Fruit fly (Drosophila melanogaster): ENCODE measurements around the gene CG8927.
A peak's percentile ranks its signal among the peaks of the same experiment; 100 is the strongest.

Gene CG8927

DNA sequence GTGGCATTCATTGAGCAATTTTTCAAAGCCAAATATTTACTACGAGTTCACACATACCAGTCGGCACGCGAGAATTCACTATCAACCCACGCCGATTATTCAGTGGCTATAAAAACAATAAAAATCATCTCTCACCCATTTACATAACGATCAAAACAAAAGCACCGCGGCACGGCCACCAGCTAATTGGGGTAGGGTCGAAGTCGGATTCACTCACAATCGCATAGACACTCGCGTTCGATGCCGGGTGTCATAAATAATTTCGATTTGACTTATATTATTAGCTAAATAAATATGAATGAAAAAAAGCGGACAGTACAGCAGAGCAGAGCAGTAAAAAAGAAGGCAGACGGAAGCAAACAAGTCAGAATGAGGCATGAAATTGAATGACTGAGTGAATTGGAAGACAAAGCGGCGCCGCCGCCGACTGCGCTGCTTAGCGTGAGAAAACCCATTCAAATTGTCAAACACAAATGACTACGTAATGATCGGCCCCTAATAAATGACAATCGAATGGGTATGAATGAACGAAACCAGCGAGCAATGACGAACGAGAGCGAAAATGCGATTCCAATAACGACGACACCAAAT lies 49.4 kb downstream of the CG8927 start (continued):
- TF ChIP-seq ac (GFP tag; optimal IDR thresholded peaks at IDR 0.05) (no peak), CG2712 (tag; optimal IDR thresholded peaks at IDR 0.05) (no peak), Fer3 (tag; optimal IDR thresholded peaks at IDR 0.05) (peak; percentile 11), pnt (GFP tag; optimal IDR thresholded peaks at IDR 0.05) (no peak), CG10321 (GFP tag; IDR thresholded peaks at IDR 0.05) (no peak), nau (GFP tag; optimal IDR thresholded peaks at IDR 0.05) (peak; percentile 31), gem (tag; optimal IDR thresholded peaks at IDR 0.05) (peak; percentile 20), abd-A (tag; optimal IDR thresholded peaks at IDR 0.05) (peak; percentile 95), lola (GFP tag; optimal IDR thresholded peaks at IDR 0.05) (no peak), grn (GFP tag; optimal IDR thresholded peaks at IDR 0.05) (no peak), Ssrp (tag; optimal IDR thresholded peaks at IDR 0.05) (no peak), CG3163 (GFP tag; optimal IDR thresholded peaks at IDR 0.05) (no peak), CG12236 (GFP tag; optimal IDR thresholded peaks at IDR 0.05) (no peak), CG17829 (tag; optimal IDR thresholded peaks at IDR 0.05) (no peak), Side (GFP tag; optimal IDR thresholded peaks at IDR 0.05) (no peak), CG6254 (GFP tag; optimal IDR thresholded peaks at IDR 0.05) (no peak), Hey (tag; optimal IDR thresholded peaks at IDR 0.05) (no peak), CG32767 (GFP tag; IDR thresholded peaks at IDR 0.05) (no peak), repo (GFP tag; optimal IDR thresholded peaks at IDR 0.05) (no peak), CG4424 (GFP tag; optimal IDR thresholded peaks at IDR 0.05) (no peak), ftz-f1 (GFP tag; optimal IDR thresholded peaks at IDR 0.05) (peak; percentile 67), CG9727 (GFP tag; optimal IDR thresholded peaks at IDR 0.05) (no peak), Antp (GFP tag; optimal IDR thresholded peaks at IDR 0.05) (no peak), CG18599 (GFP tag; optimal IDR thresholded peaks at IDR 0.05) (peak; percentile 1), CG12299 (tag; optimal IDR thresholded peaks at IDR 0.05) (no peak), gt (GFP tag; IDR thresholded peaks at IDR 0.05) (no peak), sens (GFP tag) (peak; percentile 49), CG7839 (tag; optimal IDR thresholded peaks at IDR 0.05) (peak; percentile 1), CG4360 (GFP tag; IDR thresholded peaks at IDR 0.05) (no peak), sc (optimal IDR thresholded peaks at IDR 0.05) (no peak), sc (GFP tag; optimal IDR thresholded peaks at IDR 0.05) (no peak), D19B (GFP tag; optimal IDR thresholded peaks at IDR 0.05) (no peak), CG6813 (GFP tag; optimal IDR thresholded peaks at IDR 0.05) (no peak), phol (tag; optimal IDR thresholded peaks at IDR 0.05) (no peak), Mad (GFP tag; optimal IDR thresholded peaks at IDR 0.05) (no peak), Jarid2 (GFP tag; optimal IDR thresholded peaks at IDR 0.05) (no peak), CG12219 (GFP tag; optimal IDR thresholded peaks at IDR 0.05) (no peak), sens-2 (GFP tag; IDR thresholded peaks at IDR 0.05) (no peak), nom (GFP tag; optimal IDR thresholded peaks at IDR 0.05) (no peak), vnd (GFP tag; IDR thresholded peaks at IDR 0.05; ENCODE audit: partially characterized antibody) (no peak), slp2 (GFP tag; optimal IDR thresholded peaks at IDR 0.05) (no peak), CG17361 (GFP tag; IDR thresholded peaks at IDR 0.05) (no peak), CG17385 (GFP tag; optimal IDR thresholded peaks at IDR 0.05) (no peak), Sry-δ (GFP tag; optimal IDR thresholded peaks at IDR 0.05) (no peak), onecut (GFP tag; IDR thresholded peaks at IDR 0.05) (no peak), CG2120 (GFP tag; optimal IDR thresholded peaks at IDR 0.05) (peak; percentile 4), ATbp (GFP tag; optimal IDR thresholded peaks at IDR 0.05) (no peak), Six4 (GFP tag; optimal IDR thresholded peaks at IDR 0.05) (no peak), Pdp1 (GFP tag; optimal IDR thresholded peaks at IDR 0.05) (peak in 1 of 2 experiments; percentile 95), Bteb2 (GFP tag; optimal IDR thresholded peaks at IDR 0.05) (no peak), CG14710 (tag; optimal IDR thresholded peaks at IDR 0.05) (no peak)
